Fruit fly (Drosophila melanogaster) whole organism, embryonic: ENCODE results near the gene scrib.

Experiments used
- Aef1 ChIP-seq: fragments of 200-800 bp; sonication (Bioruptor generic); IDR thresholded peaks from 3 replicates; pipeline ENCODE4 v1.3.6; 2022; ENCODE audit warnings: missing biosample characterization, missing genetic modification characterization
- Bdp1 ChIP-seq: fragments of 200-800 bp; sonication (Bioruptor generic); optimal IDR thresholded peaks from 3 replicates; lab custom pipeline; 2016; ENCODE audit warnings: missing biosample characterization, missing genetic modification characterization
- CG10209 ChIP-seq: fragments of 200-800 bp; sonication (Bioruptor generic); optimal IDR thresholded peaks from 3 replicates; lab custom pipeline; 2017; ENCODE audit warnings: missing biosample characterization, mild to moderate bottlenecking, missing genetic modification characterization, missing genetic modification reagents
- CG10321 ChIP-seq: fragments of 200-800 bp; sonication (Bioruptor generic); IDR thresholded peaks from 2 replicates; pipeline ENCODE4 v1.3.6; 2022; ENCODE audit warnings: missing biosample characterization, missing genetic modification characterization
- CG10565 ChIP-seq: fragments of 200-800 bp; sonication (Bioruptor generic); optimal IDR thresholded peaks from 3 replicates; lab custom pipeline; 2016; ENCODE audit warnings: missing biosample characterization, mild to moderate bottlenecking, missing genetic modification characterization
- CG10979 ChIP-seq: fragments of 200-800 bp; sonication (Bioruptor generic); optimal IDR thresholded peaks from 2 replicates; lab custom pipeline; 2018; ENCODE audit warnings: missing biosample characterization, mild to moderate bottlenecking, missing genetic modification characterization, moderate library complexity
- CG11695 ChIP-seq: fragments of 200-800 bp; sonication (Bioruptor generic); IDR thresholded peaks from 3 replicates; pipeline ENCODE4 v1.3.6; 2022; ENCODE audit warnings: missing biosample characterization, missing genetic modification characterization
- CG12236 ChIP-seq: fragments of 200-800 bp; sonication (Bioruptor generic); optimal IDR thresholded peaks from 2 replicates; lab custom pipeline; 2016; ENCODE audit warnings: missing biosample characterization, missing genetic modification characterization
- CG12769 ChIP-seq: fragments of 200-800 bp; sonication (Bioruptor generic); optimal IDR thresholded peaks from 2 replicates; lab custom pipeline; 2019; ENCODE audit warnings: missing biosample characterization, mild to moderate bottlenecking, missing genetic modification characterization, moderate library complexity
- CG12942 ChIP-seq: fragments of 200-800 bp; sonication (Bioruptor generic); optimal IDR thresholded peaks from 3 replicates; lab custom pipeline; 2016; ENCODE audit warnings: missing biosample characterization, missing genetic modification characterization
- CG16813 ChIP-seq: fragments of 200-800 bp; sonication (Bioruptor generic); IDR thresholded peaks from 3 replicates; pipeline ENCODE4 v1.3.6; 2022; ENCODE audit warnings: missing biosample characterization, missing genetic modification characterization; ENCODE audit not compliant: partially characterized antibody
- CG17385 ChIP-seq: fragments of 200-800 bp; sonication (Bioruptor generic); optimal IDR thresholded peaks from 3 replicates; lab custom pipeline; 2018; ENCODE audit warnings: missing biosample characterization, mild to moderate bottlenecking, missing genetic modification characterization
- CG17568 ChIP-seq: fragments of 200-800 bp; sonication (Bioruptor generic); optimal IDR thresholded peaks from 2 replicates; lab custom pipeline; 2018; ENCODE audit warnings: missing biosample characterization, mild to moderate bottlenecking, missing genetic modification characterization, moderate library complexity
- CG17612 ChIP-seq: fragments of 200-800 bp; sonication (Bioruptor generic); IDR thresholded peaks from 2 replicates; pipeline ENCODE4 v1.3.6; 2022; ENCODE audit warnings: missing biosample characterization, missing genetic modification characterization
- CG2116 ChIP-seq: fragments of 200-800 bp; sonication (Bioruptor generic); optimal IDR thresholded peaks from 3 replicates; lab custom pipeline; 2018; ENCODE audit warnings: missing biosample characterization, mild to moderate bottlenecking, missing genetic modification characterization
- CG30020 ChIP-seq: fragments of 200-800 bp; optimal IDR thresholded peaks from 2 replicates; lab custom pipeline; 2019; ENCODE audit warnings: missing biosample characterization, mild to moderate bottlenecking, missing genetic modification characterization, moderate library complexity
- CG34224 ChIP-seq: fragments of 200-800 bp; sonication (Bioruptor generic); IDR thresholded peaks from 3 replicates; pipeline ENCODE4 v1.3.6; 2022; ENCODE audit warnings: missing biosample characterization, missing genetic modification characterization; ENCODE audit not compliant: partially characterized antibody
- CG4404 ChIP-seq: fragments of 200-800 bp; sonication (Bioruptor generic); IDR thresholded peaks from 2 replicates; pipeline ENCODE4 v1.3.6; 2022; ENCODE audit warnings: missing biosample characterization, missing genetic modification characterization
- CG7786 ChIP-seq: fragments of 200-800 bp; sonication (Bioruptor generic); optimal IDR thresholded peaks from 2 replicates; lab custom pipeline; 2016; ENCODE audit warnings: missing biosample characterization, missing genetic modification characterization
- CG8290 ChIP-seq, 3 experiments: fragments of 200-800 bp; sonication (Bioruptor generic); optimal IDR thresholded peaks; 2 replicates each; lab custom pipeline; 2016 to 2019; ENCODE audit warnings: missing biosample characterization in 3 of 3, missing genetic modification characterization in 3 of 3, mild to moderate bottlenecking in 2 of 3, moderate library complexity in 1 of 3
- CG8359 ChIP-seq: fragments of 200-800 bp; sonication (Bioruptor generic); optimal IDR thresholded peaks from 2 replicates; lab custom pipeline; 2017; ENCODE audit warnings: missing biosample characterization, mild to moderate bottlenecking, missing genetic modification characterization, borderline replicate concordance
- CG9876 ChIP-seq: fragments of 200-800 bp; sonication (Bioruptor generic); optimal IDR thresholded peaks from 2 replicates; lab custom pipeline; 2016; ENCODE audit warnings: missing biosample characterization, missing genetic modification characterization
- Dek ChIP-seq: fragments of 200-800 bp; sonication (Bioruptor generic); optimal IDR thresholded peaks from 3 replicates; lab custom pipeline; 2019; ENCODE audit warnings: missing biosample characterization, mild to moderate bottlenecking, missing genetic modification characterization, moderate library complexity
- Drgx ChIP-seq: fragments of 200-800 bp; sonication (Bioruptor generic); IDR thresholded peaks from 2 replicates; pipeline ENCODE4 v1.3.6; 2022; ENCODE audit warnings: missing biosample characterization, missing genetic modification characterization
- Fer3 ChIP-seq: fragments of 200-800 bp; sonication (Bioruptor generic); optimal IDR thresholded peaks from 2 replicates; lab custom pipeline; 2018; ENCODE audit warnings: missing biosample characterization, mild to moderate bottlenecking, missing genetic modification characterization, moderate library complexity
- H15 ChIP-seq: fragments of 200-800 bp; sonication (Bioruptor generic); IDR thresholded peaks from 3 replicates; pipeline ENCODE4 v1.3.6; 2022; ENCODE audit warnings: missing biosample characterization, missing genetic modification characterization
- Mad ChIP-seq: fragments of 200-800 bp; sonication (Bioruptor generic); optimal IDR thresholded peaks from 2 replicates; lab custom pipeline; 2016; ENCODE audit warnings: missing biosample characterization, missing genetic modification characterization
- Mes4 ChIP-seq: fragments of 200-800 bp; sonication (Bioruptor generic); optimal IDR thresholded peaks from 2 replicates; lab custom pipeline; 2016; ENCODE audit warnings: missing biosample characterization, missing genetic modification characterization
- NC2α ChIP-seq: fragments of 200-800 bp; sonication (Bioruptor generic); optimal IDR thresholded peaks from 2 replicates; lab custom pipeline; 2016; ENCODE audit warnings: missing biosample characterization, missing genetic modification characterization
- PHDP ChIP-seq: fragments of 200-800 bp; sonication (Bioruptor generic); optimal IDR thresholded peaks from 3 replicates; lab custom pipeline; 2018; ENCODE audit warnings: missing biosample characterization, mild to moderate bottlenecking, missing genetic modification characterization, moderate library complexity
- Sin3A ChIP-seq: fragments of >200 bp; optimal IDR thresholded peaks from 2 replicates; lab custom pipeline; 2018
- al ChIP-seq: fragments of 200-800 bp; sonication (Bioruptor generic); IDR thresholded peaks from 2 replicates; pipeline ENCODE4 v1.3.6; 2022; ENCODE audit warnings: missing biosample characterization, missing genetic modification characterization
- bigmax ChIP-seq: fragments of 200-800 bp; sonication (Bioruptor generic); optimal IDR thresholded peaks from 2 replicates; lab custom pipeline; 2018; ENCODE audit warnings: missing biosample characterization, mild to moderate bottlenecking, missing genetic modification characterization
- crc ChIP-seq: fragments of 200-800 bp; sonication (Bioruptor generic); optimal IDR thresholded peaks from 2 replicates; lab custom pipeline; 2016; ENCODE audit warnings: missing biosample characterization, missing genetic modification characterization
- dmrt11E ChIP-seq: fragments of 200-800 bp; sonication (Bioruptor generic); optimal IDR thresholded peaks from 3 replicates; lab custom pipeline; 2018; ENCODE audit warnings: missing biosample characterization, mild to moderate bottlenecking, missing genetic modification characterization, moderate library complexity
- eve ChIP-seq, 2 experiments: fragments of >200 bp; optimal IDR thresholded peaks; 2 replicates each; lab custom pipeline; 2017; ENCODE audit warnings: missing biosample characterization in 2 of 2, missing genetic modification characterization in 2 of 2
- fd96Cb ChIP-seq: fragments of 200-800 bp; sonication (Bioruptor generic); optimal IDR thresholded peaks from 2 replicates; lab custom pipeline; 2018; ENCODE audit warnings: missing biosample characterization, mild to moderate bottlenecking, missing genetic modification characterization, moderate library complexity
- gem ChIP-seq: fragments of 200-800 bp; sonication (Bioruptor generic); optimal IDR thresholded peaks from 2 replicates; lab custom pipeline; 2019; ENCODE audit warnings: missing biosample characterization, mild to moderate bottlenecking, missing genetic modification characterization, moderate library complexity
- hbn ChIP-seq: fragments of 200-800 bp; sonication (Bioruptor generic); IDR thresholded peaks from 2 replicates; pipeline ENCODE4 v1.3.6; 2022; ENCODE audit warnings: missing biosample characterization, missing genetic modification characterization; ENCODE audit not compliant: partially characterized antibody
- insv ChIP-seq, 2 experiments: fragments of 200-800 bp; sonication (Bioruptor generic); optimal IDR thresholded peaks; 3 replicates each; lab custom pipeline; 2016 to 2018; ENCODE audit warnings: missing biosample characterization in 2 of 2, missing genetic modification characterization in 2 of 2
- pros ChIP-seq: fragments of 200-800 bp; sonication (Bioruptor generic); optimal IDR thresholded peaks from 3 replicates; lab custom pipeline; 2019; ENCODE audit warnings: missing biosample characterization, mild to moderate bottlenecking, missing genetic modification characterization, moderate library complexity
- repo ChIP-seq: fragments of 200-800 bp; sonication (Bioruptor generic); optimal IDR thresholded peaks from 2 replicates; lab custom pipeline; 2016; ENCODE audit warnings: missing biosample characterization, missing genetic modification characterization
- salm ChIP-seq: fragments of 200-800 bp; sonication (Bioruptor generic); optimal IDR thresholded peaks from 2 replicates; lab custom pipeline; 2018; ENCODE audit warnings: missing biosample characterization, mild to moderate bottlenecking, missing genetic modification characterization
- sens ChIP-seq: fragments of 200-800 bp; sonication (Bioruptor generic); peaks from one replicate; lab custom pipeline; 2016; ENCODE audit warnings: missing biosample characterization, missing genetic modification characterization
- slou ChIP-seq: fragments of 200-800 bp; sonication (Bioruptor generic); optimal IDR thresholded peaks from 3 replicates; lab custom pipeline; 2016; ENCODE audit warnings: missing biosample characterization, missing genetic modification characterization
- sqz ChIP-seq: fragments of 200-800 bp; sonication (Bioruptor generic); optimal IDR thresholded peaks from 3 replicates; lab custom pipeline; 2018; ENCODE audit warnings: missing biosample characterization, mild to moderate bottlenecking, missing genetic modification characterization
- wek ChIP-seq: fragments of 200-800 bp; sonication (Bioruptor generic); optimal IDR thresholded peaks from 3 replicates; lab custom pipeline; 2018; ENCODE audit warnings: missing biosample characterization, mild to moderate bottlenecking, missing genetic modification characterization, moderate library complexity

scrib gene

DNA sequence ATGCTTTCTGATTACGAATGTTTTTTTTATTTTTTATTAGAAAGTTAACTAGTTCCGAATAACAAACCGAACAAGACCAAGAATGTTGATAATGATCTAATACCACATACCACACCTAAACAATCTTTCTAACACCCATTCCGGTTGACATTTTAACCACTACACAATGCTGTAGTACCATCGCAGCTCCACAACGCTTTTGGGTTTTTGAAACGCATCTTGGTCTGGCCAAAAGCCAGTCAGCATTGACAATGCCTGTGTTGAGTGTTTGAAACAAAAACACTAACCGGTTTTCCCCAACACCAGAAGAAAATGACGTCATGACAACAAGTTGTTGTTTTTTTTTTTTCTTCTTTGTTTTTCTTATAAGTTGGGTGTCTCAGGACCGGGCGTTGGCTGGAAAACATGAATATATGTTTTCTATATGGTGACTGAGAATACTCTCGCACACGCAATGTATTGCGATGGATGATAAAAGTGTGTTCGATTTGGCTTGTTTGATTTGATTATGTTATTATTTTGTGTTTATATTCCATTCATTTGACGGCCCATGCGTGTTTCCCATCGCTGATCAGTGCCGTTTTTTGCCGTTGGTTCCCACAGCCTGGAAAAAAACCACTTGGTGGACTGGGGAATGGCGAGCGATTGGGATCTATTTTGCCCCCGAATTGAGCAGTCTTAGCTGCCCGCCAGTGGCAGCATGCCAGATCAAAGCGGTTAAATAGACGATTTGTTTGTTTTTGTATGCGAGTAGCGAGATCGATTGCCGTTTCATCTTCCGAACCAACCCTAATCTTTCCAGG, 20.6 kb downstream of the scrib start (continued):
- no peak for TF ChIP-seq repo (GFP tag; lab: Kevin White, UChicago)
- no peak for TF ChIP-seq CG12942
- no peak for TF ChIP-seq CG17568
- no peak for TF ChIP-seq CG30020 (tag; lab: Kevin White, UChicago)
- peak; percentile 6 for TF ChIP-seq wek
- TF ChIP-seq crc = no peak
- TF ChIP-seq CG16813 (GFP tag; lab: Robert Waterston, UW) = no peak
- peak in 1 of 2 experiments; percentile 77 for TF ChIP-seq eve (GFP tag; optimal IDR thresholded peaks at IDR 0.05; lab: Kevin White, UChicago)
- no peak for TF ChIP-seq Dek (tag; lab: Kevin White, UChicago)
- TF ChIP-seq Bdp1 (GFP tag; lab: Kevin White, UChicago) = no peak
- no peak for TF ChIP-seq Mad
- no peak for TF ChIP-seq Aef1
- TF ChIP-seq salm (tag; lab: Kevin White, UChicago) = no peak
- 0 out of 2 replicates have a peak, but pooled peaks have one; percentile 7 for TF ChIP-seq Drgx (GFP tag; lab: Robert Waterston, UW)
- TF ChIP-seq CG12769 = peak; percentile 90
- no peak for TF ChIP-seq PHDP (tag; lab: Kevin White, UChicago)
- peak; percentile 82 for TF ChIP-seq pros (GFP tag; lab: Kevin White, UChicago)
- no peak for TF ChIP-seq sens (GFP tag; lab: Kevin White, UChicago)
- no peak for TF ChIP-seq bigmax (GFP tag; lab: Kevin White, UChicago)
- no peak for TF ChIP-seq CG4404 (GFP tag; lab: Robert Waterston, UW)
- TF ChIP-seq, all 482 proteins: peak for 27

DNA sequence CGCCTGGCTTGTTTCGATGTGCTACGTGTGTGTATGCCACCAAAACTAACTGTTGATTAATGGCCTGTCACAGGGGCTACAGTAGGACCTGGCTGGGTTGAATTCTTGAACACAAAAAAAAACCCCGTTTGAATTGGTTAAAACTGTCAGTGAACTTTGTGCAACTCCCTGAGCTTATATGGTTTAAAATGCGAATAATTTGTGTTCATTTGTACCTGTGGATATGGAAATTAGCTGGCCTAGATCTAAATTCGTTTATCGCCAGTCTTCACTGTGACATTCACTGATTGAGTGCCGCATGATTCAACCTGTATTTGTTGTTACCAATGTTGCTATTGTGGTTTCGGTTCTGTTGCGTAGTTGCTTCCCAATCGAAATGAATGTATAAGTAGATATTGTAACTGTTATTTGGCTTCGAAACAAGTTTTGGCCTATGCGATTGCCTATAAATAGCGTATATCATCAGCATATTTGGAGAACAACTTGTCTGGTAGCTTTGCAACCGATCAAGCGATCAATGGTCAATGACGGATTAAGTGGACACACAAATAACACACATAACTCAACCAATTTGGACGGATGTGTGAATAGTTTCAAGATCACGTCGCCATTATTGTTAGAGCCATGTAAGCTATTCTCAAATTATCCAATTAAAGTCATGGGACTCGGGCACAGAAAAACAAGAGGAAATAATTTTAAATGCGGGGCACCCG, 21.5 kb downstream of the scrib start:
- no peak for TF ChIP-seq NC2α (GFP tag; lab: Kevin White, UChicago)
- TF ChIP-seq dmrt11E = peak; percentile 47
- peak; percentile 9 for TF ChIP-seq slou (GFP tag; lab: Kevin White, UChicago)
- TF ChIP-seq insv (GFP tag; optimal IDR thresholded peaks at IDR 0.05; lab: Kevin White, UChicago) = no peak
- TF ChIP-seq CG9876 (GFP tag; lab: Kevin White, UChicago) = peak; percentile 64
- peak; percentile 80 for TF ChIP-seq al (GFP tag; lab: Robert Waterston, UW)
- TF ChIP-seq Mes4 = peak; percentile 29
- no peak for TF ChIP-seq Sin3A (lab: Kevin White, UChicago)
- TF ChIP-seq CG34224 (GFP tag; lab: Robert Waterston, UW) = no peak
- TF ChIP-seq Fer3 (tag; lab: Kevin White, UChicago) = peak; percentile 81
- 0 out of 2 replicates have a peak, but pooled peaks have one; percentile 17 for TF ChIP-seq CG17612 (GFP tag; lab: Robert Waterston, UW)
- peak; percentile 72 for TF ChIP-seq CG17385
- TF ChIP-seq CG8359 (GFP tag; lab: Kevin White, UChicago) = peak; percentile 7
- TF ChIP-seq wek = peak; percentile 10
- TF ChIP-seq gem = peak; percentile 84
- no peak for TF ChIP-seq CG12236 (GFP tag; lab: Kevin White, UChicago)
- TF ChIP-seq CG2116 (GFP tag; lab: Kevin White, UChicago) = peak; percentile 9
- TF ChIP-seq sqz (GFP tag; lab: Kevin White, UChicago) = peak; percentile 28
- no peak for TF ChIP-seq CG10321 (GFP tag; lab: Robert Waterston, UW)
- TF ChIP-seq CG10209 (GFP tag; lab: Kevin White, UChicago) = peak; percentile 61
- TF ChIP-seq H15 (GFP tag; lab: Robert Waterston, UW) = peak; percentile 60; the same call in 1 of the 3 replicates
- peak; percentile 62 for TF ChIP-seq fd96Cb
- TF ChIP-seq CG10565 = no peak
- peak; percentile 83 for TF ChIP-seq CG7786
- peak; percentile 16 for TF ChIP-seq CG8290 (GFP tag; optimal IDR thresholded peaks at IDR 0.05; lab: Kevin White, UChicago)
- peak in 1 of 2 experiments; percentile 93 for TF ChIP-seq CG8290 (tag; optimal IDR thresholded peaks at IDR 0.05; lab: Kevin White, UChicago)
- TF ChIP-seq hbn (GFP tag; lab: Robert Waterston, UW) = no peak
- peak; percentile 66 for TF ChIP-seq CG17568
- TF ChIP-seq CG11695 = peak; percentile 88
- TF ChIP-seq CG10979 (tag; lab: Kevin White, UChicago) = peak; percentile 58
